Worm (Caenorhabditis elegans): Measurements from ENCODE around the gene grl-8.

ce11 chrV:6697552-6697951, 35.3 kb downstream of the grl-8 start, which contains the start of gene W02F12.2:
- TF ChIP-seq pha-4 (GFP tag; IDR thresholded peaks at IDR 0.05) (no peak), pha-4 (tag; optimal IDR thresholded peaks at IDR 0.05) (no peak), daf-8 (GFP tag; IDR thresholded peaks at IDR 0.05) (no peak), snpc-4 (tag; optimal IDR thresholded peaks at IDR 0.05) (no peak), dpl-1 (GFP tag; optimal IDR thresholded peaks at IDR 0.05) (no peak), dve-1 (tag; optimal IDR thresholded peaks at IDR 0.05; ENCODE audit: insufficient read depth) (no peak), ztf-11 (tag; optimal IDR thresholded peaks at IDR 0.05) (no peak), gei-8 (GFP tag; optimal IDR thresholded peaks at IDR 0.05) (no peak), aly-2 (tag; optimal IDR thresholded peaks at IDR 0.05) (no peak), nhr-77 (tag; optimal IDR thresholded peaks at IDR 0.05) (no peak), fkh-10 (GFP tag; optimal IDR thresholded peaks at IDR 0.05) (no peak)
